Fruit fly (Drosophila melanogaster): ENCODE results near the gene Diap1.

The Diap1 gene

DNA sequence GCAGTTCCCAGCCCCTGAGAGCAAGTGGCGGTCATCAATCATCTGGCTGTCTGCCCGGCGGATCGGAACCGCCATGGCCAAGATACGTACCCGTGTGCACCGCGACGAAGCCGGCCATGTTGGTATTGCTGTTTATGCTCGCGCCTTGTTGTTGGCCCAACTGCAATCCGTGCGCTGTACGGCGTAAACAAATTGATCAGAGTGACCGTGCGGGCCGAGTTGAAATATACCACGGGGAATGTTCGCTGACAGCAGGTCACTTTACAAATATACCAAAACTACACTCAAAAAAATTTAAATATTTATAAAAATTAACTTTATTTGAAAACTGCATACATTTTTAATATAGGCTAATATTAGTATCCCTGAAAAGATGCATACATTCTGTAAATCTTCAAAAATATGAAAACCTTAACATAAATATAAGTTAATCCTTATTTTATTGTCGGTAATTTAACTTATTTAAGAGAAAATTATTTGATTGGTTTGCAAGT lies 36.5 kb upstream of the Diap1 start, which contains the start of gene Tasp1 (continued):
- TF ChIP-seq HLH54F (GFP tag; optimal IDR thresholded peaks at IDR 0.05) (no peak), CG7372 (GFP tag; IDR thresholded peaks at IDR 0.05) (peak; percentile 43; the same call in 1 of the 2 replicates), tll (GFP tag; optimal IDR thresholded peaks at IDR 0.05) (no peak), ab (GFP tag; optimal IDR thresholded peaks at IDR 0.05) (no peak), B-H1 (GFP tag; IDR thresholded peaks at IDR 0.05) (peak; percentile 43; the same call in 1 of the 3 replicates), sc (optimal IDR thresholded peaks at IDR 0.05) (no peak), sc (GFP tag; optimal IDR thresholded peaks at IDR 0.05) (no peak), B-H2 (GFP tag; optimal IDR thresholded peaks at IDR 0.05) (peak; percentile 11), C15 (GFP tag; IDR thresholded peaks at IDR 0.05) (no peak), CG4820 (GFP tag; optimal IDR thresholded peaks at IDR 0.05) (peak; percentile 36), bowl (GFP tag; IDR thresholded peaks at IDR 0.05) (no peak), CG7786 (GFP tag; optimal IDR thresholded peaks at IDR 0.05) (no peak), TFAM (GFP tag; optimal IDR thresholded peaks at IDR 0.05) (no peak), CG43689 (GFP tag; IDR thresholded peaks at IDR 0.05) (no peak), ase (GFP tag; IDR thresholded peaks at IDR 0.05) (peak; percentile 46; the same call in 1 of the 3 replicates), CG13296 (GFP tag; optimal IDR thresholded peaks at IDR 0.05) (peak; percentile 55), inv (GFP tag; IDR thresholded peaks at IDR 0.05; ENCODE audit: partially characterized antibody) (no peak), CG31365 (tag; optimal IDR thresholded peaks at IDR 0.05) (no peak), Adf1 (GFP tag; IDR thresholded peaks at IDR 0.05) (peak; percentile 50; the same call in 1 of the 2 replicates), Antp (GFP tag; optimal IDR thresholded peaks at IDR 0.05) (no peak), sug (tag; optimal IDR thresholded peaks at IDR 0.05) (peak; percentile 47), run (tag; optimal IDR thresholded peaks at IDR 0.05) (no peak), CG11456 (GFP tag; IDR thresholded peaks at IDR 0.05) (no peak), Camta (GFP tag; optimal IDR thresholded peaks at IDR 0.05) (no peak), NFAT (GFP tag; IDR thresholded peaks at IDR 0.05) (no peak; the same call in 1 of the 2 replicates), Sin3A (optimal IDR thresholded peaks at IDR 0.05) (no peak), Atf-2 (GFP tag; optimal IDR thresholded peaks at IDR 0.05) (no peak), D19B (GFP tag; optimal IDR thresholded peaks at IDR 0.05) (no peak), Hr39 (optimal IDR thresholded peaks at IDR 0.05) (no peak), CG7963 (GFP tag; IDR thresholded peaks at IDR 0.05; ENCODE audit: partially characterized antibody) (no peak), ATbp (GFP tag; optimal IDR thresholded peaks at IDR 0.05) (no peak), dmrt99B (tag; optimal IDR thresholded peaks at IDR 0.05) (no peak), tup (GFP tag; optimal IDR thresholded peaks at IDR 0.05) (peak; percentile 16), kni (GFP tag; optimal IDR thresholded peaks at IDR 0.05) (no peak), Oli (tag; optimal IDR thresholded peaks at IDR 0.05) (peak; percentile 42), CG18764 (GFP tag; optimal IDR thresholded peaks at IDR 0.05) (peak; percentile 27), nmo (GFP tag; optimal IDR thresholded peaks at IDR 0.05) (peak; percentile 81), Med (GFP tag) (peak; percentile 77), pum (GFP tag; optimal IDR thresholded peaks at IDR 0.05) (no peak), CG5245 (GFP tag; optimal IDR thresholded peaks at IDR 0.05) (peak; percentile 12), disco-r (GFP tag; optimal IDR thresholded peaks at IDR 0.05) (no peak), CG2875 (GFP tag; optimal IDR thresholded peaks at IDR 0.05) (no peak), CG2129 (GFP tag; IDR thresholded peaks at IDR 0.05; ENCODE audit: partially characterized antibody) (no peak), klu (GFP tag; IDR thresholded peaks at IDR 0.05) (no peak), CG10543 (GFP tag; optimal IDR thresholded peaks at IDR 0.05) (no peak), Sox100B (GFP tag; optimal IDR thresholded peaks at IDR 0.05) (peak; percentile 54), Taf1 (GFP tag; IDR thresholded peaks at IDR 0.05) (0 out of 2 replicates have a peak, but pooled peaks have one; percentile 32), CG14667 (GFP tag; IDR thresholded peaks at IDR 0.05) (no peak), sima (GFP tag; optimal IDR thresholded peaks at IDR 0.05) (no peak), unc-4 (GFP tag; IDR thresholded peaks at IDR 0.05; ENCODE audit: partially characterized antibody) (no peak), grau (tag; optimal IDR thresholded peaks at IDR 0.05) (peak; percentile 78), ac (GFP tag; optimal IDR thresholded peaks at IDR 0.05) (no peak)
